Fruit fly (Drosophila melanogaster): Measurements from ENCODE around the gene Or85d.

The Or85d gene

DNA sequence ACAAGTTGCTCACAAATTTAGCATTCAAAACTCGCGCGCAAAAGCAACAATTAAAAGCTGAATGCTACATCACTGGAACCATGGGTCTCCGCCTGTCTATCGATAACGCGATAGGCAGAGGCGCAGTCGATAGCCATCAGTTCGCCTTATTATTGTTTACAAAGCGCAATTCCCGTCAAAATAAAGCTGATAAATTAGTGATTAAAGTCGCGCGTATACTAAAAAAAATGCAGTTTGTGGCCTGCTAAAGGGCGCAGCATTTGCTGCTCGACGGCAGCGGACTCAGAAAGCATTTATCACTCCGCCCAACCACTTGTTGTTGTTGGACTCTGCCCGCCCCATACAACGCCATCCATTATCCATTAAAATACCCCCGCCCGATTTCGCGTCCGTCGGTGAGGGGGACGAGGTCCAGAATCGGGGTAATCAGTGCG is 34.6 kb upstream of the Or85d start, which contains the start of gene CG11737 (continued):
- TF ChIP-seq gsb (GFP tag; IDR thresholded peaks at IDR 0.05) (no peak), pita (GFP tag; optimal IDR thresholded peaks at IDR 0.05) (no peak), inv (GFP tag; IDR thresholded peaks at IDR 0.05; ENCODE audit: partially characterized antibody) (peak; percentile 40), CG9876 (GFP tag; optimal IDR thresholded peaks at IDR 0.05) (no peak), bowl (GFP tag; IDR thresholded peaks at IDR 0.05) (no peak), Six4 (GFP tag; optimal IDR thresholded peaks at IDR 0.05) (no peak), Oaz (GFP tag; IDR thresholded peaks at IDR 0.05) (no peak), gro (GFP tag; optimal IDR thresholded peaks at IDR 0.05) (no peak), Atf3 (GFP tag; optimal IDR thresholded peaks at IDR 0.05) (no peak), CG11093 (GFP tag; IDR thresholded peaks at IDR 0.05) (no peak), Ptx1 (GFP tag; IDR thresholded peaks at IDR 0.05) (no peak), CG17568 (GFP tag; optimal IDR thresholded peaks at IDR 0.05) (no peak), sob (GFP tag; IDR thresholded peaks at IDR 0.05) (no peak), crol (GFP tag; IDR thresholded peaks at IDR 0.05) (peak; percentile 89), Doc2 (GFP tag; IDR thresholded peaks at IDR 0.05) (no peak), psq (GFP tag; optimal IDR thresholded peaks at IDR 0.05) (no peak), sqz (GFP tag; optimal IDR thresholded peaks at IDR 0.05) (no peak), CG15479 (GFP tag; optimal IDR thresholded peaks at IDR 0.05) (no peak), CG6854 (GFP tag; optimal IDR thresholded peaks at IDR 0.05) (no peak), chinmo (GFP tag; IDR thresholded peaks at IDR 0.05; ENCODE audit: partially characterized antibody) (peak; percentile 73; the same call in 1 of the 4 replicates), Dip3 (GFP tag; optimal IDR thresholded peaks at IDR 0.05) (no peak), CG10462 (GFP tag; optimal IDR thresholded peaks at IDR 0.05) (no peak), CG31388 (GFP tag; optimal IDR thresholded peaks at IDR 0.05) (no peak), Dll (GFP tag; IDR thresholded peaks at IDR 0.05; ENCODE audit: partially characterized antibody) (peak; percentile 59; the same call in 3 of the 4 replicates), stc (GFP tag; IDR thresholded peaks at IDR 0.05) (no peak), CG7372 (GFP tag; IDR thresholded peaks at IDR 0.05) (no peak), CG9797 (GFP tag; optimal IDR thresholded peaks at IDR 0.05) (no peak), CG4404 (GFP tag; IDR thresholded peaks at IDR 0.05) (no peak), fd102C (GFP tag; optimal IDR thresholded peaks at IDR 0.05) (no peak), Opbp (GFP tag; IDR thresholded peaks at IDR 0.05; ENCODE audit: partially characterized antibody) (peak; percentile 26; the same call in 1 of the 3 replicates), nmo (GFP tag; optimal IDR thresholded peaks at IDR 0.05) (peak; percentile 45), CG15514 (GFP tag; optimal IDR thresholded peaks at IDR 0.05) (peak; percentile 84), CG13296 (GFP tag; optimal IDR thresholded peaks at IDR 0.05) (no peak), CG3163 (GFP tag; optimal IDR thresholded peaks at IDR 0.05) (no peak), Bdp1 (GFP tag; optimal IDR thresholded peaks at IDR 0.05) (no peak), dm (GFP tag; optimal IDR thresholded peaks at IDR 0.05) (peak; percentile 22), Bgb (GFP tag; IDR thresholded peaks at IDR 0.05; ENCODE audit: partially characterized antibody) (peak; percentile 79), h (optimal IDR thresholded peaks at IDR 0.05) (no peak), CrebB (tag; optimal IDR thresholded peaks at IDR 0.05) (peak; percentile 6), sd (tag; optimal IDR thresholded peaks at IDR 0.05) (no peak), ttk (GFP tag; IDR thresholded peaks at IDR 0.05) (no peak), Awh (GFP tag; IDR thresholded peaks at IDR 0.05) (no peak), vfl (GFP tag; optimal IDR thresholded peaks at IDR 0.05) (no peak), HmgD (GFP tag; optimal IDR thresholded peaks at IDR 0.05) (peak; percentile 47), Ssrp (tag; optimal IDR thresholded peaks at IDR 0.05) (no peak), ci (GFP tag; IDR thresholded peaks at IDR 0.05) (no peak), CG6272 (GFP tag; IDR thresholded peaks at IDR 0.05) (no peak), lola (GFP tag; optimal IDR thresholded peaks at IDR 0.05) (no peak), prd (optimal IDR thresholded peaks at IDR 0.05) (no peak), prd (GFP tag; IDR thresholded peaks at IDR 0.05) (no peak), CG13894 (tag; optimal IDR thresholded peaks at IDR 0.05) (no peak), pfk (GFP tag; optimal IDR thresholded peaks at IDR 0.05) (no peak)

All from whole organism, embryonic.